Fruit fly (Drosophila melanogaster) S2 (cell line): Measurements from ENCODE around the gene nuf.

Source experiments
- CG8478 ChIP-seq: fragments of >200 bp; optimal IDR thresholded peaks from 2 replicates; lab custom pipeline; 2018
- CTCF ChIP-seq, 2 experiments: fragments of >200 bp; optimal IDR thresholded peaks; 2 replicates each; lab custom pipeline; 2018

DNA sequence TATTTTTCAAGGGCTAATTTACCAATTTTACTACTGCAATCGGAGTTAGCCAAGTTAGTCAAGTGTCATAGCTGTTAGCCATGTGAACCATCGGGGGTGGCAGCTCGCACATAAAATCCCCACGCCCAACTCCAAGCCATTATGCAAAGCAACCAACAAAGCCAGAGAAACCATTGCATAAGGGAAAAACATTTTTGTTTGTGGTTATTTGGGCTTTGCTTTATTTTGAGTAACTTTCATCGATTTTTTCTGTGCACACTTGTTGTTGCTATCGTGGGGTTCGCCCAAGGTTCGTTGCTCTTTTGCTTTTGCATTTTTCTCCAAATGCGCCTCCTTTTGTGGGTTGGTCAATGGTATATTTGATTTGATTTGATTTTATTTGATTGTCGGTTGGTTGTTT is 7.5 kb downstream of the nuf start:
- TF ChIP-seq CTCF (optimal IDR thresholded peaks at IDR 0.05; lab: Kevin White, UChicago) (no peak), CG8478 (lab: Kevin White, UChicago) (no peak)
